Worm (Caenorhabditis elegans) whole organism, young adult: ENCODE measurements around the gene srg-10.
A peak's percentile ranks its signal among the peaks of the same experiment; 100 is the strongest.

Experiments
- B0019.2 ChIP-seq: fragments of 200-800 bp; sonication (Bioruptor generic); conservative IDR thresholded peaks from 2 replicates; pipeline ENCODE4 v1.3.6; 2022; ENCODE audit warnings: missing genetic modification reagents, missing genetic modification characterization, missing compliant biosample characterization
- B0336.3 ChIP-seq: fragments of 200-800 bp; sonication (Bioruptor generic); IDR thresholded peaks from 2 replicates; pipeline ENCODE4 v1.3.6; 2022; ENCODE audit warnings: missing genetic modification characterization, missing compliant biosample characterization
- D2030.7 ChIP-seq: fragments of 200-800 bp; sonication (Bioruptor generic); IDR thresholded peaks from 2 replicates; pipeline ENCODE4 v1.3.6; 2022; ENCODE audit warnings: missing genetic modification reagents, missing genetic modification characterization, missing compliant biosample characterization
- F10E7.11 ChIP-seq: sonication (generic microtip); optimal IDR thresholded peaks from 2 replicates; lab custom pipeline; 2017; ENCODE audit warnings: mild to moderate bottlenecking, missing genetic modification characterization, moderate library complexity, missing compliant biosample characterization
- F22D6.2 ChIP-seq: sonication (generic microtip); optimal IDR thresholded peaks from 2 replicates; lab custom pipeline; 2016; ENCODE audit warnings: mild to moderate bottlenecking, missing genetic modification characterization, missing compliant biosample characterization
- F39B2.1 ChIP-seq: fragments of 200-800 bp; sonication (Bioruptor generic); IDR thresholded peaks from 2 replicates; pipeline ENCODE4 v1.3.6; 2022; ENCODE audit warnings: missing genetic modification reagents, missing genetic modification characterization, missing compliant biosample characterization
- F49E8.2 ChIP-seq: sonication (generic microtip); optimal IDR thresholded peaks from 3 replicates; lab custom pipeline; 2017; ENCODE audit warnings: missing genetic modification characterization, mild to moderate bottlenecking, missing compliant biosample characterization, antibody characterized with exemption, moderate library complexity; ENCODE audit not compliant: insufficient read depth
- F57A8.1 ChIP-seq: fragments of 200-800 bp; sonication (Bioruptor generic); optimal IDR thresholded peaks from 2 replicates; lab custom pipeline; 2018; ENCODE audit warnings: mild to moderate bottlenecking, missing genetic modification characterization, moderate library complexity, missing compliant biosample characterization
- F57C9.4 ChIP-seq: sonication (generic microtip); optimal IDR thresholded peaks from 2 replicates; lab custom pipeline; 2017; ENCODE audit warnings: mild to moderate bottlenecking, missing genetic modification characterization, missing compliant biosample characterization
- T07F8.4 ChIP-seq: sonication (generic microtip); optimal IDR thresholded peaks from 2 replicates; lab custom pipeline; 2016; ENCODE audit warnings: mild to moderate bottlenecking, missing genetic modification characterization, moderate library complexity, missing compliant biosample characterization
- T26A5.8 ChIP-seq: sonication (generic microtip); optimal IDR thresholded peaks from 2 replicates; lab custom pipeline; 2016; ENCODE audit warnings: missing genetic modification characterization, missing compliant biosample characterization
- Y53G8AR.9 ChIP-seq: fragments of 200-800 bp; sonication (Bioruptor generic); conservative IDR thresholded peaks from 2 replicates; pipeline ENCODE4 v1.3.6; 2022; ENCODE audit warnings: missing genetic modification reagents, missing genetic modification characterization, missing compliant biosample characterization
- Y56A3A.18 ChIP-seq: fragments of 200-800 bp; sonication (Bioruptor generic); IDR thresholded peaks from 2 replicates; pipeline ENCODE4 v1.3.6; 2022; ENCODE audit warnings: missing genetic modification reagents, missing genetic modification characterization, missing compliant biosample characterization
- Y95B8A.8 ChIP-seq: fragments of 200-800 bp; sonication (Bioruptor generic); IDR thresholded peaks from 2 replicates; pipeline ENCODE4 v1.3.6; 2022; ENCODE audit warnings: missing genetic modification reagents, missing genetic modification characterization, missing compliant biosample characterization
- aptf-2 ChIP-seq: fragments of 200-800 bp; sonication (Bioruptor generic); conservative IDR thresholded peaks from 2 replicates; pipeline ENCODE4 v1.3.6; 2022; ENCODE audit warnings: missing genetic modification reagents, missing genetic modification characterization, missing compliant biosample characterization
- atf-7 ChIP-seq: sonication (generic microtip); optimal IDR thresholded peaks from 2 replicates; lab custom pipeline; 2017; ENCODE audit warnings: mild to moderate bottlenecking, missing genetic modification characterization, missing compliant biosample characterization
- dpff-1 ChIP-seq: sonication (generic microtip); optimal IDR thresholded peaks from 2 replicates; lab custom pipeline; 2017; ENCODE audit warnings: mild to moderate bottlenecking, missing genetic modification characterization, missing compliant biosample characterization
- efl-1 ChIP-seq: fragments of 150-350 bp; optimal IDR thresholded peaks from 2 replicates; lab custom pipeline; 2014; ENCODE audit warnings: missing biosample characterization, missing genetic modification reagents, missing genetic modification characterization
- egl-44 ChIP-seq: fragments of 200-800 bp; sonication (Bioruptor generic); IDR thresholded peaks from 2 replicates; pipeline ENCODE4 v1.3.6; 2022; ENCODE audit warnings: missing genetic modification reagents, missing genetic modification characterization, missing compliant biosample characterization
- ekl-4 ChIP-seq: fragments of 200-800 bp; sonication (Bioruptor generic); IDR thresholded peaks from 2 replicates; pipeline ENCODE4 v1.3.6; 2022; ENCODE audit warnings: missing genetic modification reagents, missing genetic modification characterization, missing compliant biosample characterization
- ets-4 ChIP-seq: fragments of 200-800 bp; sonication (Bioruptor generic); optimal IDR thresholded peaks from 2 replicates; lab custom pipeline; 2018; ENCODE audit warnings: mild to moderate bottlenecking, missing genetic modification characterization, missing compliant biosample characterization
- hlh-26 ChIP-seq: fragments of 200-800 bp; sonication (Bioruptor generic); conservative IDR thresholded peaks from 2 replicates; pipeline ENCODE4 v1.3.6; 2022; ENCODE audit warnings: missing genetic modification reagents, missing genetic modification characterization, missing compliant biosample characterization
- let-526 ChIP-seq: fragments of 200-800 bp; sonication (Bioruptor generic); IDR thresholded peaks from 2 replicates; pipeline ENCODE4 v1.3.6; 2022; ENCODE audit warnings: missing genetic modification reagents, missing genetic modification characterization, missing compliant biosample characterization
- let-607 ChIP-seq, 2 experiments: fragments of 200-800 bp in 1 of 2; sonication (Bioruptor generic) in 1 of 2; sonication (generic microtip) in 1 of 2; optimal IDR thresholded peaks; 2 replicates each; lab custom pipeline; 2016 to 2018; ENCODE audit warnings: mild to moderate bottlenecking in 2 of 2, missing compliant biosample characterization in 2 of 2, missing genetic modification characterization in 2 of 2, moderate library complexity in 2 of 2, missing genotype in 1 of 2
- lin-26 ChIP-seq: fragments of 200-800 bp; sonication (Bioruptor generic); IDR thresholded peaks from 2 replicates; pipeline ENCODE4 v1.3.6; 2022; ENCODE audit warnings: missing genetic modification reagents, missing genetic modification characterization, missing compliant biosample characterization
- lir-1 ChIP-seq: fragments of 200-800 bp; sonication (Bioruptor generic); conservative IDR thresholded peaks from 2 replicates; pipeline ENCODE4 v1.3.6; 2022; ENCODE audit warnings: missing genetic modification reagents, missing genetic modification characterization, missing compliant biosample characterization
- lsl-1 ChIP-seq: fragments of 200-800 bp; sonication (Bioruptor generic); optimal IDR thresholded peaks from 2 replicates; lab custom pipeline; 2018; ENCODE audit warnings: mild to moderate bottlenecking, missing genetic modification characterization, moderate library complexity, missing compliant biosample characterization
- lsy-27 ChIP-seq: sonication (generic microtip); optimal IDR thresholded peaks from 2 replicates; lab custom pipeline; 2017; ENCODE audit warnings: missing genetic modification characterization, mild to moderate bottlenecking, missing compliant biosample characterization, antibody characterized with exemption, missing genotype, borderline replicate concordance; ENCODE audit not compliant: insufficient read depth
- madf-3 ChIP-seq: fragments of 200-800 bp; sonication (Bioruptor generic); IDR thresholded peaks from 2 replicates; pipeline ENCODE4 v1.3.6; 2022; ENCODE audit warnings: missing genetic modification reagents, missing genetic modification characterization, missing compliant biosample characterization
- madf-6 ChIP-seq: fragments of 200-800 bp; sonication (Bioruptor generic); IDR thresholded peaks from 2 replicates; pipeline ENCODE4 v1.3.6; 2022; ENCODE audit warnings: missing genetic modification reagents, missing genetic modification characterization, missing compliant biosample characterization
- madf-8 ChIP-seq: fragments of 200-800 bp; sonication (Bioruptor generic); conservative IDR thresholded peaks from 2 replicates; pipeline ENCODE4 v1.3.6; 2022; ENCODE audit warnings: missing genetic modification reagents, missing genetic modification characterization, missing compliant biosample characterization
- mxl-1 ChIP-seq: sonication (generic microtip); optimal IDR thresholded peaks from 2 replicates; lab custom pipeline; 2016; ENCODE audit warnings: missing genetic modification characterization, missing compliant biosample characterization
- nfya-2 ChIP-seq: fragments of 200-800 bp; sonication (Bioruptor generic); IDR thresholded peaks from 2 replicates; pipeline ENCODE4 v1.3.6; 2022; ENCODE audit warnings: missing genetic modification reagents, missing genetic modification characterization, missing compliant biosample characterization
- nhr-80 ChIP-seq: sonication (generic microtip); optimal IDR thresholded peaks from 2 replicates; lab custom pipeline; 2016; ENCODE audit warnings: missing genetic modification characterization, missing compliant biosample characterization
- nhr-90 ChIP-seq: sonication (generic microtip); optimal IDR thresholded peaks from 2 replicates; lab custom pipeline; 2016; ENCODE audit warnings: missing genotype, mild to moderate bottlenecking, missing genetic modification characterization, missing compliant biosample characterization
- pha-4 ChIP-seq: fragments of 150-350 bp; sonication (generic microtip); optimal IDR thresholded peaks from 2 replicates; lab custom pipeline; 2014; ENCODE audit warnings: missing biosample characterization, missing genetic modification reagents, missing genetic modification characterization
- rcor-1 ChIP-seq: fragments of 200-800 bp; sonication (Bioruptor generic); IDR thresholded peaks from 2 replicates; pipeline ENCODE4 v1.3.6; 2022; ENCODE audit warnings: missing genetic modification reagents, missing genetic modification characterization, missing compliant biosample characterization
- snpc-3.4 ChIP-seq: sonication (generic microtip); optimal IDR thresholded peaks from 2 replicates; lab custom pipeline; 2017; ENCODE audit warnings: missing genetic modification characterization, mild to moderate bottlenecking, missing compliant biosample characterization, antibody characterized with exemption, moderate library complexity, missing genotype, missing genetic modification reagents
- somi-1 ChIP-seq: fragments of 200-800 bp; sonication (Bioruptor generic); optimal IDR thresholded peaks from 2 replicates; lab custom pipeline; 2018; ENCODE audit warnings: mild to moderate bottlenecking, missing genetic modification characterization, missing compliant biosample characterization
- sptf-2 ChIP-seq: fragments of 200-800 bp; sonication (Bioruptor generic); optimal IDR thresholded peaks from 2 replicates; lab custom pipeline; 2018; ENCODE audit warnings: mild to moderate bottlenecking, missing genetic modification characterization, missing compliant biosample characterization
- tbp1 ChIP-seq: fragments of 200-800 bp; sonication (Bioruptor generic); optimal IDR thresholded peaks from 2 replicates; lab custom pipeline; 2018; ENCODE audit warnings: mild to moderate bottlenecking, missing genetic modification characterization, missing compliant biosample characterization
- tbx-9 ChIP-seq: sonication (generic microtip); optimal IDR thresholded peaks from 2 replicates; lab custom pipeline; 2016; ENCODE audit warnings: borderline replicate concordance, missing genetic modification characterization, inconsistent platforms, missing compliant biosample characterization
- tlf-1 ChIP-seq: fragments of 200-800 bp; sonication (Bioruptor generic); optimal IDR thresholded peaks from 2 replicates; lab custom pipeline; 2018; ENCODE audit warnings: mild to moderate bottlenecking, missing genetic modification characterization, missing compliant biosample characterization
- unc-130 ChIP-seq: sonication (generic microtip); optimal IDR thresholded peaks from 2 replicates; lab custom pipeline; 2016; ENCODE audit warnings: missing genetic modification reagents, missing genetic modification characterization, missing compliant biosample characterization
- ztf-18 ChIP-seq: sonication (generic microtip); optimal IDR thresholded peaks from 2 replicates; lab custom pipeline; 2016; ENCODE audit warnings: missing genotype, mild to moderate bottlenecking, missing genetic modification characterization, missing compliant biosample characterization
- ztf-26 ChIP-seq: sonication (generic microtip); optimal IDR thresholded peaks from 2 replicates; lab custom pipeline; 2017; ENCODE audit warnings: missing genetic modification characterization, missing compliant biosample characterization

Gene srg-10

ce11 chrIII:4649363-4649768, 28.2 kb upstream of the srg-10 start (continued):
- TF ChIP-seq F10E7.11 (tag; lab: Kevin White, UChicago) = no peak
- peak; percentile 94 for TF ChIP-seq ztf-26 (tag; lab: Kevin White, UChicago)
- no peak for TF ChIP-seq T26A5.8 (tag; lab: Kevin White, UChicago)
- TF ChIP-seq sptf-2 (GFP tag; lab: Kevin White, UChicago) = peak; percentile 22
- TF ChIP-seq lin-26 (GFP tag; lab: Robert Waterston, UW) = peak; percentile 48; the same call in 1 of the 2 replicates
- peak; percentile 86 for TF ChIP-seq F22D6.2 (tag; lab: Kevin White, UChicago)
- TF ChIP-seq unc-130 (GFP tag; lab: Kevin White, UChicago) = no peak
- TF ChIP-seq tbx-9 (tag; lab: Kevin White, UChicago) = no peak
- peak; percentile 65 for TF ChIP-seq ztf-18 (tag; lab: Kevin White, UChicago)
- peak; percentile 85 for TF ChIP-seq tlf-1 (GFP tag; lab: Kevin White, UChicago)
- no peak for TF ChIP-seq F57A8.1 (GFP tag; lab: Kevin White, UChicago)
- TF ChIP-seq mxl-1 = peak; percentile 20

- TF ChIP-seq hlh-26 (GFP tag; lab: Robert Waterston, UW) (no peak), rcor-1 (GFP tag; lab: Robert Waterston, UW) (peak; percentile 43; the same call in 1 of the 2 replicates), snpc-3.4 (peak; percentile 53), lir-1 (GFP tag; lab: Robert Waterston, UW) (no peak), B0019.2 (GFP tag; lab: Robert Waterston, UW) (no peak), nhr-80 (tag; lab: Kevin White, UChicago) (peak; percentile 31), madf-6 (peak; percentile 100), somi-1 (no peak), ekl-4 (GFP tag; lab: Robert Waterston, UW) (0 out of 2 replicates have a peak, but pooled peaks have one; percentile 58), F57C9.4 (tag; lab: Kevin White, UChicago) (no peak), T07F8.4 (tag; lab: Kevin White, UChicago) (no peak), Y53G8AR.9 (GFP tag; lab: Robert Waterston, UW) (no peak), ets-4 (GFP tag; lab: Kevin White, UChicago) (no peak), atf-7 (tag; lab: Kevin White, UChicago) (peak; percentile 20), tbp1 (GFP tag; lab: Kevin White, UChicago) (no peak), nhr-90 (tag; lab: Kevin White, UChicago) (no peak), madf-8 (peak; percentile 100), let-607 (tag; optimal IDR thresholded peaks at IDR 0.05; lab: Kevin White, UChicago) (peak in 1 of 2 experiments; percentile 25), D2030.7 (GFP tag; lab: Robert Waterston, UW) (peak; percentile 76), Y95B8A.8 (no peak), pha-4 (tag; lab: Kevin White, UChicago) (no peak), egl-44 (no peak), efl-1 (GFP tag; lab: Kevin White, UChicago) (peak; percentile 50), aptf-2 (GFP tag; lab: Robert Waterston, UW) (0 out of 2 replicates have a peak, but pooled peaks have one; percentile 59), dpff-1 (tag; lab: Kevin White, UChicago) (no peak), T26A5.8 (tag; lab: Kevin White, UChicago) (no peak), Y56A3A.18 (GFP tag; lab: Robert Waterston, UW) (no peak; the same call in 1 of the 2 replicates), let-526 (GFP tag; lab: Robert Waterston, UW) (0 out of 2 replicates have a peak, but pooled peaks have one; percentile 35), F49E8.2 (tag; lab: Kevin White, UChicago) (peak; percentile 87), B0336.3 (GFP tag; lab: Robert Waterston, UW) (no peak), lsy-27 (tag; lab: Kevin White, UChicago) (no peak), F39B2.1 (GFP tag; lab: Robert Waterston, UW) (no peak), madf-3 (GFP tag; lab: Robert Waterston, UW) (0 out of 2 replicates have a peak, but pooled peaks have one; percentile 2), lsl-1 (GFP tag; lab: Kevin White, UChicago) (peak; percentile 99), nfya-2 (GFP tag; lab: Robert Waterston, UW) (no peak)
Measured at ce11 chrIII:4649811-4650544, 27.6 kb upstream of the srg-10 start, which contains the start of gene ppm-2. ppm-2 (plus strand) TSS chrIII:4650494.
